Fruit fly (Drosophila melanogaster): Measurements from ENCODE around the gene CG18754.

Gene CG18754

DNA sequence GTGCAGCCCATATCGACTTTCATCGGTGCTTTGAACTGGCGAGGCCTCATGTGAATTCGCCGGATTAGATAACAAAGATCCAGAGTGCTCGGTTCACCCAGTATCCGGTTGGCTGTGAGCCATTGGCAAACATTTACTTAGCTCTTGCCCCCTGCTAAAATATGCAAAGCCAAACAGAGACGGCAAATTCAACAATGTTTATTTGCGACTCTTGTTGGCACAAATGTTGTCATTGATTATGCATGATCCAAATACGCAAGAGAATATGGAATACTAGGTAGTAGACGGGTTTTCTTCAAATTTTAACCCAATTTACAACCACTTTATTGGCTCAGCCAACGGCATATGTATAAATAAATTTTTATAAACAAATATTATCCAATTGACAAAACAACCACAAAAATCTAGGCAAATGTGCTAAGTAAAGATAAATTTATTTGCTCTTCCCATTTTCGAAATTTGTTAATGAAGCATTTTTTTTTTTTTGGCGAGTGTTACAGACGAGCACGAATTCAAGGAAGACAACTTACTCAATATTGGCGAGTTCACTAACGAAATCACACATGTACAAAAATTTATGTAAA, 31.2 kb upstream of the CG18754 start (continued):
- TF ChIP-seq nmo (GFP tag; optimal IDR thresholded peaks at IDR 0.05) (no peak), CG12391 (tag; optimal IDR thresholded peaks at IDR 0.05) (no peak), CG1647 (GFP tag; optimal IDR thresholded peaks at IDR 0.05) (peak; percentile 9), CG1602 (GFP tag; optimal IDR thresholded peaks at IDR 0.05) (peak; percentile 1), CG13123 (GFP tag; optimal IDR thresholded peaks at IDR 0.05) (peak; percentile 26), HmgD (GFP tag; optimal IDR thresholded peaks at IDR 0.05) (no peak), ERR (GFP tag; optimal IDR thresholded peaks at IDR 0.05) (peak; percentile 2), CG7963 (GFP tag; IDR thresholded peaks at IDR 0.05; ENCODE audit: partially characterized antibody) (no peak), Blimp-1 (GFP tag; optimal IDR thresholded peaks at IDR 0.05) (no peak), mam (GFP tag; optimal IDR thresholded peaks at IDR 0.05) (peak; percentile 48), ems (GFP tag; optimal IDR thresholded peaks at IDR 0.05) (peak; percentile 37), zen2 (GFP tag; IDR thresholded peaks at IDR 0.05; ENCODE audit: partially characterized antibody) (no peak), CG7271 (tag; optimal IDR thresholded peaks at IDR 0.05) (no peak), CG9817 (tag; optimal IDR thresholded peaks at IDR 0.05) (peak; percentile 67), CG33557 (GFP tag; optimal IDR thresholded peaks at IDR 0.05) (no peak), sc (optimal IDR thresholded peaks at IDR 0.05) (no peak), sc (GFP tag; optimal IDR thresholded peaks at IDR 0.05) (no peak), bigmax (GFP tag; optimal IDR thresholded peaks at IDR 0.05) (no peak), Camta (GFP tag; optimal IDR thresholded peaks at IDR 0.05) (peak; percentile 31), Ets65A (GFP tag) (peak; percentile 66), croc (GFP tag; conservative IDR thresholded peaks at IDR 0.05) (no peak), NfI (GFP tag; optimal IDR thresholded peaks at IDR 0.05) (peak; percentile 64), H2.0 (GFP tag; IDR thresholded peaks at IDR 0.05) (0 out of 2 replicates have a peak, but pooled peaks have one; percentile 5), maf-S (GFP tag; optimal IDR thresholded peaks at IDR 0.05) (peak; percentile 63), CG3726 (GFP tag; IDR thresholded peaks at IDR 0.05) (peak; percentile 52; the same call in 1 of the 3 replicates), CG8478 (optimal IDR thresholded peaks at IDR 0.05) (no peak), CG9797 (GFP tag; optimal IDR thresholded peaks at IDR 0.05) (no peak), HHEX (GFP tag; optimal IDR thresholded peaks at IDR 0.05) (peak; percentile 83), CG15269 (tag; optimal IDR thresholded peaks at IDR 0.05) (peak; percentile 78), nerfin-2 (GFP tag; IDR thresholded peaks at IDR 0.05; ENCODE audit: partially characterized antibody) (no peak), wdn (GFP tag; IDR thresholded peaks at IDR 0.05) (0 out of 2 replicates have a peak, but pooled peaks have one; percentile 21), exex (tag; optimal IDR thresholded peaks at IDR 0.05) (peak; percentile 32), fu2 (GFP tag; optimal IDR thresholded peaks at IDR 0.05) (peak; percentile 53), pfk (GFP tag; optimal IDR thresholded peaks at IDR 0.05) (no peak), Ssrp (tag; optimal IDR thresholded peaks at IDR 0.05) (no peak), CG31224 (GFP tag; IDR thresholded peaks at IDR 0.05) (peak; percentile 41; the same call in 1 of the 2 replicates), CG13624 (GFP tag; optimal IDR thresholded peaks at IDR 0.05) (peak; percentile 49), CG8359 (GFP tag; optimal IDR thresholded peaks at IDR 0.05; ENCODE audit: borderline replicate concordance) (no peak), CrebB (tag; optimal IDR thresholded peaks at IDR 0.05) (peak; percentile 62), Sry-β (GFP tag; optimal IDR thresholded peaks at IDR 0.05) (no peak), CG11723 (GFP tag; optimal IDR thresholded peaks at IDR 0.05) (peak; percentile 36), da (GFP tag; optimal IDR thresholded peaks at IDR 0.05) (peak; percentile 52), CG15696 (tag; optimal IDR thresholded peaks at IDR 0.05) (peak; percentile 18), CG4820 (GFP tag; optimal IDR thresholded peaks at IDR 0.05) (no peak), CG7556 (GFP tag; optimal IDR thresholded peaks at IDR 0.05) (peak; percentile 54), en (GFP tag; optimal IDR thresholded peaks at IDR 0.05) (no peak), CG14050 (GFP tag; IDR thresholded peaks at IDR 0.05) (peak; percentile 33; the same call in 2 of the 3 replicates), Hmr (GFP tag; optimal IDR thresholded peaks at IDR 0.05) (peak; percentile 93), B-H1 (GFP tag; IDR thresholded peaks at IDR 0.05) (peak; percentile 20; the same call in 1 of the 3 replicates), Sin3A (optimal IDR thresholded peaks at IDR 0.05) (no peak), Dip2 (GFP tag; IDR thresholded peaks at IDR 0.05) (no peak)
